Fruit fly (Drosophila melanogaster) whole organism, prepupa: Measurements from ENCODE around the gene CG5618.

Experiments used
- CG11294 ChIP-seq: fragments of 200-800 bp; sonication (Bioruptor generic); IDR thresholded peaks from 2 replicates; pipeline ENCODE4 v1.3.6; 2022; ENCODE audit warnings: missing biosample characterization, missing genetic modification characterization
- CG11762 ChIP-seq: fragments of 200-800 bp; sonication (Bioruptor generic); optimal IDR thresholded peaks from 3 replicates; lab custom pipeline; 2016; ENCODE audit warnings: missing biosample characterization, missing genetic modification characterization; ENCODE audit not compliant: insufficient read depth
- Hr38 ChIP-seq: sonication (Bioruptor generic); optimal IDR thresholded peaks from 2 replicates; lab custom pipeline; 2016; ENCODE audit warnings: missing biosample characterization, missing genetic modification characterization

DNA sequence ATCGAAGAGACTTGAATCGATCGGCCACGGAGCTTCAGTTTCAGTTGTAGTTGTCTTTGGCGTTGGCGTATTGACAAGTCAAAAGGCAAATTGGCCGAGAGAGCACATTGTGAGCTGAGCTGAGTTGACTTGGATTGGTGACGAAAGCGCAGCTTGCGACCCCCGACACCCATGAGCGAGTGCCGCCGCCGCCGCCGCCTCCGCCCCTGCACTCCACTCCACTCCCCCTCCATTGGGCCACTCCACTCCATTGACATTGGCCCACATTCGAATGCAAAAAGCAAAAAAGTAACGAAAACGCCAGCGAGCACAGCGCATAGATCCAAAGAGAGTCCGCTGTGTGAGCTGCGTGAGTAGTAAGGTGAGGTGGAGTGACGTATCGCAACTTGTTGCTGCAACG lies 44.5 kb downstream of the CG5618 start:
- TF ChIP-seq CG11294 (no peak), CG11762 (GFP tag; lab: Kevin White, UChicago) (no peak), Hr38 (GFP tag; lab: Kevin White, UChicago) (no peak)
